Fruit fly (Drosophila melanogaster) whole organism, wandering third instar larva: ENCODE results near the gene CG12170.

Experiments used
- CrebA ChIP-seq: fragments of 200-800 bp; sonication (Bioruptor generic); optimal IDR thresholded peaks from 2 replicates; lab custom pipeline; 2016; ENCODE audit warnings: missing biosample characterization, mild to moderate bottlenecking, missing genetic modification characterization, borderline replicate concordance
- HLH106 ChIP-seq: fragments of 200-800 bp; optimal IDR thresholded peaks from 3 replicates; lab custom pipeline; 2019; ENCODE audit warnings: missing biosample characterization, mild to moderate bottlenecking, missing genetic modification characterization, moderate library complexity
- lola ChIP-seq: fragments of >200 bp; optimal IDR thresholded peaks from 2 replicates; lab custom pipeline; 2017; ENCODE audit warnings: missing biosample characterization, missing genetic modification characterization
- rgr ChIP-seq: fragments of 200-800 bp; sonication (Bioruptor generic); optimal IDR thresholded peaks from 3 replicates; lab custom pipeline; 2016; ENCODE audit warnings: missing biosample characterization, mild to moderate bottlenecking, missing genetic modification characterization

DNA sequence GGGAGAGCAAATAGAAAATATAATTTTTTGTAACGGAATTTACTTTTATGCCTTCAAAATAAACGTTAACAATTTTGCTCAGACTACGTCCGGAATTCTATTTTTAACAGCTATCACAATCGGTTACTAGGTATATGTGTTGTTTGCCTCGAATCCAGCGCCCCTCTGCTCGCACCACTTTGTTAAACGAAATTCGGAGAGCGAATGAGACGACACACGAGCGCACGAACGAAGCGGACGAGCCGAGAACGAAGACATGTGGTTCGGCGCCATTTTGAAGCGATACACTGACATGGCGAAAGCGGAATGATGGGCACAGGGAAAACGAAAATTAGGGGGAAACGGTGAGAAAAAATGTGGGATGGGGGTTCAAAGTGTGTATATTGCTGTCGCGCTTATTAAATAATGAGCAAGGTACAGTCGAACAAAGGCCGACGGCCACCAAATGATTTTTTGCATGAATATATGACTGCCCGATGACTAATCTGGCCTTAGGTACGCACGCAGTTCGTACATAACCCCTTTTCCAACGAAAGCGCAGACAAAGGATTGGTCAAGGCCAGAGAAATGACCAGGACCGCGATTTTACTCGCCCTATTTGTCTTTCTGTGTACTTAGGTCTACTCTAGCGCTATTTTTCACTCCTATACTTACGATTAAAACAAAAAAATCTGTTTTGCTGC lies 36.5 kb upstream of the CG12170 start:
- TF ChIP-seq lola (no peak), HLH106 (tag; lab: Kevin White, UChicago) (no peak), rgr (peak; percentile 52), CrebA (no peak)
